Fruit fly (Drosophila melanogaster) S2 (cell line): ENCODE results near the gene Slc45-1.

Source experiments
- CG8478 ChIP-seq: fragments of >200 bp; optimal IDR thresholded peaks from 2 replicates; lab custom pipeline; 2018
- CTCF ChIP-seq, 2 experiments: fragments of >200 bp; optimal IDR thresholded peaks; 2 replicates each; lab custom pipeline; 2018

DNA sequence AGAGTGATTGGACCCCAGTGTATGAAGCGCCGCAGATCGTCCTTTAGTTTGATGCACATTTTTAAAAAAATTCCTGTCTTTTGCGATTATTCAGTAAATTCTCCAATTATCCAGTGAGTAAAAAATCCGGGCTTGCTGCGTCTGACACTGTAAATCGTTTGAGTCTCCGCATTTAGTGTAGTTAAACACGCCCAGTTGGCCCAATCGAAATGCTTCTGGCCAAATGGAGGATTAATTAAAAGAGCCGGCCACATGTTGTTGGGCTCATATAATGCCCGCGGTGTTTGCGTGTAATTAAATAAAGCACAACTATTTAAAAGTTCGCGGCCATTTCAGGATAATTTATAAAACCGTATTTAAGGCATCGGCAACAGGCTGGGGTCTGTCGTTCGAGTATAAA is 27.9 kb upstream of the Slc45-1 start, which contains the start of gene CG4483:
- TF ChIP-seq CTCF (optimal IDR thresholded peaks at IDR 0.05; lab: Kevin White, UChicago) (no peak), CG8478 (no peak)
